Worm (Caenorhabditis elegans) whole organism, late embryonic: ENCODE results near the gene F54H12.2.
"Not testable (repeated sequence)": the region's sequence is repeated elsewhere in the genome, so short reads cannot be mapped to it uniquely, and the experiment has no call there.

Source experiments
- Y22D7AL.16 ChIP-seq: sonication (generic microtip); optimal IDR thresholded peaks from 2 replicates; lab custom pipeline; 2016; ENCODE audit warnings: missing genetic modification characterization, missing compliant biosample characterization
- ceh-18 ChIP-seq: sonication (generic microtip); optimal IDR thresholded peaks from 2 replicates; lab custom pipeline; 2016; ENCODE audit warnings: missing genetic modification characterization, missing compliant biosample characterization
- ceh-2 ChIP-seq: sonication (generic microtip); optimal IDR thresholded peaks from 2 replicates; lab custom pipeline; 2016; ENCODE audit warnings: missing genotype, missing genetic modification characterization, missing compliant biosample characterization
- ceh-30 ChIP-seq: fragments of 150-350 bp; optimal IDR thresholded peaks from 2 replicates; lab custom pipeline; 2014; ENCODE audit warnings: missing biosample characterization, missing genetic modification characterization
- ceh-45 ChIP-seq: fragments of 200-800 bp; sonication (Bioruptor generic); IDR thresholded peaks from 2 replicates; pipeline ENCODE4 v1.3.6; 2022; ENCODE audit warnings: missing genetic modification reagents, missing genetic modification characterization, missing compliant biosample characterization
- ceh-48 ChIP-seq: sonication (generic microtip); optimal IDR thresholded peaks from 2 replicates; lab custom pipeline; 2016; ENCODE audit warnings: missing genetic modification characterization, inconsistent platforms, missing compliant biosample characterization
- che-1 ChIP-seq: sonication (generic microtip); optimal IDR thresholded peaks from 2 replicates; lab custom pipeline; 2016; ENCODE audit warnings: mild to moderate bottlenecking, missing genetic modification characterization, missing compliant biosample characterization
- dmd-4 ChIP-seq: sonication (generic microtip); optimal IDR thresholded peaks from 2 replicates; lab custom pipeline; 2016; ENCODE audit warnings: borderline replicate concordance, missing genetic modification characterization, missing compliant biosample characterization
- dve-1 ChIP-seq: sonication (generic microtip); optimal IDR thresholded peaks from 2 replicates; lab custom pipeline; 2017; ENCODE audit warnings: antibody characterized with exemption, mild to moderate bottlenecking, missing genetic modification characterization, missing compliant biosample characterization
- elt-2 ChIP-seq: sonication (generic microtip); optimal IDR thresholded peaks from 2 replicates; lab custom pipeline; 2016; ENCODE audit warnings: missing genetic modification reagents, missing genetic modification characterization, missing compliant biosample characterization
- ets-4 ChIP-seq: sonication (generic microtip); optimal IDR thresholded peaks from 2 replicates; lab custom pipeline; 2016; ENCODE audit warnings: missing genetic modification characterization, missing compliant biosample characterization
- fax-1 ChIP-seq: sonication (generic microtip); optimal IDR thresholded peaks from 2 replicates; lab custom pipeline; 2016; ENCODE audit warnings: missing genotype, missing genetic modification characterization, missing compliant biosample characterization
- fkh-10 ChIP-seq: fragments of 150-350 bp; optimal IDR thresholded peaks from 2 replicates; lab custom pipeline; 2014; ENCODE audit warnings: missing biosample characterization, missing genetic modification reagents, missing genetic modification characterization
- fkh-6 ChIP-seq: sonication (generic microtip); optimal IDR thresholded peaks from 2 replicates; lab custom pipeline; 2016; ENCODE audit warnings: missing genetic modification characterization, missing compliant biosample characterization
- gmeb-2 ChIP-seq: sonication (generic microtip); optimal IDR thresholded peaks from 2 replicates; lab custom pipeline; 2016; ENCODE audit warnings: missing genetic modification characterization, inconsistent platforms, missing compliant biosample characterization
- hlh-13 ChIP-seq: fragments of 200-800 bp; sonication (Bioruptor generic); optimal IDR thresholded peaks from 2 replicates; lab custom pipeline; 2018; ENCODE audit warnings: mild to moderate bottlenecking, missing genetic modification characterization, missing compliant biosample characterization
- madf-2 ChIP-seq: sonication (generic microtip); optimal IDR thresholded peaks from 2 replicates; lab custom pipeline; 2017; ENCODE audit warnings: missing genetic modification characterization, missing compliant biosample characterization
- nfya-1 ChIP-seq: sonication (generic microtip); optimal IDR thresholded peaks from 2 replicates; lab custom pipeline; 2017; ENCODE audit warnings: missing genetic modification characterization, mild to moderate bottlenecking, missing compliant biosample characterization, antibody characterized with exemption, moderate library complexity
- odd-2 ChIP-seq: sonication (generic microtip); optimal IDR thresholded peaks from 2 replicates; lab custom pipeline; 2017; ENCODE audit warnings: antibody characterized with exemption, mild to moderate bottlenecking, missing genetic modification characterization, missing compliant biosample characterization
- pat-9 ChIP-seq: fragments of 200-800 bp; sonication (Bioruptor generic); optimal IDR thresholded peaks from 2 replicates; lab custom pipeline; 2018; ENCODE audit warnings: mild to moderate bottlenecking, missing genetic modification characterization, moderate library complexity, missing compliant biosample characterization
- pha-4 ChIP-seq: fragments of 150-350 bp; optimal IDR thresholded peaks from 2 replicates; lab custom pipeline; 2018; ENCODE audit warnings: missing biosample characterization, missing genetic modification reagents, missing genetic modification characterization
- pqm-1 ChIP-seq: sonication (generic microtip); optimal IDR thresholded peaks from 2 replicates; lab custom pipeline; 2016; ENCODE audit warnings: missing genetic modification characterization, missing compliant biosample characterization
- pros-1 ChIP-seq: fragments of 150-350 bp; optimal IDR thresholded peaks from 2 replicates; lab custom pipeline; 2014; ENCODE audit warnings: missing biosample characterization, missing genetic modification reagents, missing genetic modification characterization
- rnt-1 ChIP-seq: sonication (generic microtip); optimal IDR thresholded peaks from 2 replicates; lab custom pipeline; 2016; ENCODE audit warnings: missing genetic modification characterization, missing compliant biosample characterization
- sox-2 ChIP-seq: fragments of 200-800 bp; sonication (Bioruptor generic); IDR thresholded peaks from 2 replicates; pipeline ENCODE4 v1.3.6; 2022; ENCODE audit warnings: missing genetic modification reagents, missing genetic modification characterization, missing compliant biosample characterization
- unc-42 ChIP-seq: sonication (generic microtip); optimal IDR thresholded peaks from 2 replicates; lab custom pipeline; 2016; ENCODE audit warnings: missing genotype, missing genetic modification characterization, missing compliant biosample characterization
- unc-55 ChIP-seq: sonication (generic microtip); optimal IDR thresholded peaks from 2 replicates; lab custom pipeline; 2017; ENCODE audit warnings: missing biosample characterization, missing genetic modification reagents, missing genetic modification characterization

Gene F54H12.2

ce11 chrIII:7952077-7952765, 12.2 kb upstream of the F54H12.2 start, which contains the start of gene C29E4.15:
Gene C29E4.15 (plus strand): TSS chrIII:7952623.
- peak; percentile 19 for TF ChIP-seq unc-42 (tag; lab: Kevin White, UChicago)
- no peak for TF ChIP-seq che-1 (tag; lab: Kevin White, UChicago)
- TF ChIP-seq, all 69 proteins: peak for 1

- no peak for TF ChIP-seq gmeb-2 (tag; lab: Kevin White, UChicago)
- no peak for TF ChIP-seq pqm-1 (tag; lab: Kevin White, UChicago)
- TF ChIP-seq pat-9 (tag; lab: Kevin White, UChicago) = no peak
- no peak for TF ChIP-seq unc-42 (tag; lab: Kevin White, UChicago)
- TF ChIP-seq pros-1 (tag; lab: Kevin White, UChicago) = no peak
- no peak for TF ChIP-seq rnt-1 (tag; lab: Kevin White, UChicago)
- no peak for TF ChIP-seq ceh-45 (GFP tag; lab: Robert Waterston, UW)
- TF ChIP-seq odd-2 (tag; lab: Kevin White, UChicago) = no peak
- TF ChIP-seq hlh-13 (GFP tag; lab: Kevin White, UChicago) = no peak
- TF ChIP-seq sox-2 (GFP tag; lab: Robert Waterston, UW) = no peak
- TF ChIP-seq fkh-6 = no peak
- no peak for TF ChIP-seq ceh-2 (tag; lab: Kevin White, UChicago)
- TF ChIP-seq pha-4 (tag; lab: Kevin White, UChicago) = no peak
- TF ChIP-seq ets-4 (tag; lab: Kevin White, UChicago) = no peak
- TF ChIP-seq elt-2 (tag; lab: Kevin White, UChicago) = no peak
- no peak for TF ChIP-seq Y22D7AL.16 (tag; lab: Kevin White, UChicago)
- TF ChIP-seq dve-1 = no peak
- no peak for TF ChIP-seq fax-1 (tag; lab: Kevin White, UChicago)
- TF ChIP-seq ceh-18 (tag; lab: Kevin White, UChicago) = no peak
These were observed 11.2 kb upstream of the F54H12.2 start, which contains the start of gene let-754 for ce11 chrIII:7953208-7953607. Gene let-754 (minus strand): TSS chrIII:7953308.

DNA sequence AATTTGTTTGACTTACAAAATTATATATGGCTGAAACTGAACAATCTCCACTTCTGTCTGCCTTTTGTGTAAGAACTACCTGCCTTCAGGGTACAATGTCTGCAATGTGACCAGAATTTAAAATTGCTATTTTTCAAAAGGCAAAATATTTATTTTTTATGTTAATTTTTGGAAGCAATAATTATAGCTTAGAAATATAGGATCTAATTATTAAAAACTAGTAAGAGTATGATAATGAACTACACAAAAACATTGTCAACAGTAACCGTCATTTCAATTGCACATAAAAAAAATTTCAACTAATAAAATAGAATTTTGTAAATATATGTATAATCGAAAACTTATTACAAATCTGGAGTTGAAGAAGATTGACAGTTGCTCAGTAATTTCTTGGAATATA, 7.4 kb upstream of the F54H12.2 start, which contains the start of gene C29E4.9:
Gene C29E4.9, minus strand, starts transcription at position 101 of the 400 bp plus-strand sequence.
- TF ChIP-seq unc-55 (GFP tag; lab: Kevin White, UChicago) (no peak), pha-4 (tag; lab: Kevin White, UChicago) (no peak), ceh-2 (tag; lab: Kevin White, UChicago) (no peak)

- TF ChIP-seq madf-2 (no peak), nfya-1 (tag; lab: Kevin White, UChicago) (peak; percentile 38)
- TF ChIP-seq, all 69 proteins: peak for 1
These were observed 6.3 kb upstream of the F54H12.2 start, which contains the start of gene C29E4.11 for ce11 chrIII:7958085-7958484. Gene C29E4.11 (minus strand): TSS chrIII:7958114.

DNA sequence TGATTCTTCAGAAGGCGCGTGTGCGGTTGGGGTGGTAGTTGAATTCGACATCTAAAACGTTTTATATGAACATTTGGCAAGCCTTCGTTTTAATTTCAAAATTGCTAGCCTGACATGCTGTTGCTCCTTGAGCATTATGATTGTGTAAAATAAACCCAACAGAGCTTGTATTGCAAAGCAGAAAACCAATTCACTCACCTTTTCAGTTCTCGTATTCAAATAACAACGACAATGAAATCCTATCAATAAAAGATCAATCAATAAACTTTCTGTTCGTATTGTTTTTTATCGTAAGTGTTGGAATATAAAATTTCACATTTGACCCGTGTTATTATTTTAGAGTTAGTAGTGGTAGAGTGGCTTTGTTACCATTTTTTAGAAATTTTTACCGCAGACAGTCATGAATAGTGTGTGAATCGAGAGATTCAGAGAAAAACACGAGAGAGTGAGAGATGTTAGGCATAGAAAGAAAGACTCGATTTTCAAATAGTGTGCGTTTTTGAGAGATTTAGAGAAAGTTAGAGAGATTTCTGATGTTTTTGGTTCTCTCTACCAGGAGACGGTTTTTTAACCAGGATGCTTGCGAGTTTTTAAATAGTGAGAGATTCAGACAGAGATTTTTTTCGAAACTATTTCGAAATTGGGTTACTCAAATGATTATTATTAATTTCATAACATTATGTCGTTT, 5.3 kb upstream of the F54H12.2 start, which contains the start of gene F54H12.10:
Gene F54H12.10, minus strand, starts transcription at position 51 of the 688 bp plus-strand sequence.
- TF ChIP-seq fkh-6; ceh-2 (tag; lab: Kevin White, UChicago); dmd-4 (tag; lab: Kevin White, UChicago): not testable (repeated sequence)

- TF ChIP-seq fkh-10 (GFP tag; lab: Kevin White, UChicago); ceh-30 (tag; lab: Kevin White, UChicago); ceh-48: not testable (repeated sequence)
These were observed 1.7 kb upstream of the F54H12.2 start, which contains the start of gene F54H12.4 for ce11 chrIII:7962641-7963040. Gene F54H12.4 (minus strand): TSS chrIII:7962741.
